Fruit fly (Drosophila melanogaster): ENCODE results near the gene CG9109.

The CG9109 gene

DNA sequence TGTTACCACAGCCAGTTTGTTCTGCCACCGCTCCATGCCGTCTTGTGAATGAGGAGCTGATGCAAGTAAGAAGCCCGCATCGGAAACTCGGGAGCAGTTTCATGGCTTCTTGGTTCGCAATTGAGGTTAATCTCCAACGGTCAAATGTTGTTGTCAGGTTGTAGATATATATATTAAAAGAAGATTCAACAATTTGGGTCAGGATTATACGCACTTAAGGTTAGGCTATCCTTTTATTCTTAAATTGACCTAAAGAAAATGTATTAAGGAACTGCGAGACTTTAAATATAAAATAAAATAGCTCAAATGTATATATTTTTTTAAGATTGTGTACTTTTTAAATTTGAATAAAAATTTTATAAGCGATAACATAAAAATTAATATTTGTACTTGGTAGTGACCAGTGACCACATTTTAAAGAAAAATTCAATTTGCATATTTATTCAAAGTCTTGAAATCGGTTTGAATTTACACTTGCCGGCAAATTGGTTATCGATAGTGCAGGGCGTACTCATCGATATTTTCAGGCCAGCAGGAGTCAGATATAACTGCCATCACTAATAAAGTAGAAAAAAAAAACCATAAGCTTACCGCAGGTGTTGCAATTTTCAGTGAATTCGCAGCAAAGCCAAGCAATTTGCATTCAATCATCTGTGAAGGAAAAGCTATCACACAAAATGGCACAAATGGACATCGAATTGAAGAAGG is 34.5 kb upstream of the CG9109 start, which contains the start of the genes CG9150 and Pfdn1 (continued):
- TF ChIP-seq vvl (GFP tag; IDR thresholded peaks at IDR 0.05), result peak; percentile 87

DNA sequence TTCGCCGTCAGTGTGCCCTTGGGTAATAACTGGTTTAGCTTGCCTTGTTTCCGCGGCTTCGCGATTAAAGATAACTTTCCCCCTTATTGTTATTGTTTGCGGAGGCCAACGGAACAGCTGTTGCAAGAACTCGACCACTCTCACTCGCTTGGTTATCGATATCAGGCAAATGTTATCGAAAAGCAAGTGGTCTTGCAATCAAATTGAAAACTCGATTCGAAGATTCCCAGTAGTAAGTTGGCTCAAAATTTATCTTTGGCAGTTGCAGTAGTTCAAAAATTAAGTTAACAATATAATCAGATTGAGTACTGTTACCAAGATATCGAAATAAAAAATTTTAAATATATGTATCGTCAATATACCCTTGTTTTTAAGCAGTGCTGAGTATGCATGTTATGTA is 31.6 kb upstream of the CG9109 start, which contains the start of the genes Fbw5 and CG9147:
Gene Fbw5, minus strand, starts transcription at position 131 of the 400 bp plus-strand sequence.
Gene CG9147, plus strand, starts transcription at position 175 of the 400 bp plus-strand sequence.
- TF ChIP-seq Hr78 (GFP tag; optimal IDR thresholded peaks at IDR 0.05), result peak in 1 of 2 experiments; percentile 97
- peak; percentile 18; the same call in 1 of the 2 replicates for TF ChIP-seq inv (GFP tag; IDR thresholded peaks at IDR 0.05; ENCODE audit: partially characterized antibody)
- TF ChIP-seq trem (tag; optimal IDR thresholded peaks at IDR 0.05), result peak; percentile 97
- TF ChIP-seq CG15479 (GFP tag; optimal IDR thresholded peaks at IDR 0.05), result peak; percentile 80
- TF ChIP-seq CG3995 (GFP tag; optimal IDR thresholded peaks at IDR 0.05), result peak; percentile 86
- TF ChIP-seq cg (GFP tag; optimal IDR thresholded peaks at IDR 0.05), result peak; percentile 11
- peak; percentile 99 for TF ChIP-seq CG9609 (GFP tag; optimal IDR thresholded peaks at IDR 0.05)
- TF ChIP-seq tll (GFP tag; optimal IDR thresholded peaks at IDR 0.05), result peak in 1 of 2 experiments; percentile 85
- TF ChIP-seq zf30C (GFP tag; optimal IDR thresholded peaks at IDR 0.05), result no peak
- TF ChIP-seq CG13424 (tag; optimal IDR thresholded peaks at IDR 0.05), result peak; percentile 100
- TF ChIP-seq psq (GFP tag; optimal IDR thresholded peaks at IDR 0.05), result peak; percentile 97
- TF ChIP-seq onecut (GFP tag; IDR thresholded peaks at IDR 0.05), result peak; percentile 99
- peak; percentile 93 for TF ChIP-seq CG6765 (GFP tag; optimal IDR thresholded peaks at IDR 0.05)
- peak; percentile 51; the same call in 1 of the 2 replicates for TF ChIP-seq Scr (GFP tag; IDR thresholded peaks at IDR 0.05; ENCODE audit: partially characterized antibody)
- TF ChIP-seq schlank (tag; optimal IDR thresholded peaks at IDR 0.05), result peak; percentile 99
- TF ChIP-seq mirr (GFP tag; optimal IDR thresholded peaks at IDR 0.05), result peak; percentile 97
- peak; percentile 99 for TF ChIP-seq pnt (GFP tag; optimal IDR thresholded peaks at IDR 0.05)
- peak; percentile 96 for TF ChIP-seq CG17612 (GFP tag; IDR thresholded peaks at IDR 0.05)
- TF ChIP-seq CG34422 (GFP tag; IDR thresholded peaks at IDR 0.05), result peak; percentile 99
- peak; percentile 98 for TF ChIP-seq CG3281 (GFP tag; optimal IDR thresholded peaks at IDR 0.05)
- peak; percentile 99 for TF ChIP-seq CG15601 (tag; optimal IDR thresholded peaks at IDR 0.05)
- peak; percentile 100 for TF ChIP-seq CG7556 (GFP tag; optimal IDR thresholded peaks at IDR 0.05)
- TF ChIP-seq croc (GFP tag; conservative IDR thresholded peaks at IDR 0.05), result peak; percentile 99
- peak; percentile 99 for TF ChIP-seq jumu (GFP tag; optimal IDR thresholded peaks at IDR 0.05)
- peak; percentile 100 for TF ChIP-seq Ptx1 (GFP tag; IDR thresholded peaks at IDR 0.05)
- TF ChIP-seq CG6854 (GFP tag; optimal IDR thresholded peaks at IDR 0.05), result peak; percentile 98
- peak; percentile 99 for TF ChIP-seq Gug (GFP tag; IDR thresholded peaks at IDR 0.05)
- peak; percentile 98 for TF ChIP-seq CG12071 (GFP tag; optimal IDR thresholded peaks at IDR 0.05)
- TF ChIP-seq esg (GFP tag; conservative IDR thresholded peaks at IDR 0.05), result peak; percentile 100
- peak; percentile 100 for TF ChIP-seq ken (GFP tag; IDR thresholded peaks at IDR 0.05)
- peak; percentile 88 for TF ChIP-seq Nf-YC (tag; optimal IDR thresholded peaks at IDR 0.05)
- peak; percentile 99 for TF ChIP-seq Optix (GFP tag; IDR thresholded peaks at IDR 0.05)
- TF ChIP-seq Meics (GFP tag; optimal IDR thresholded peaks at IDR 0.05), result peak; percentile 99
- no peak; the same call in 2 of the 3 replicates for TF ChIP-seq Doc3 (GFP tag; IDR thresholded peaks at IDR 0.05; ENCODE audit: partially characterized antibody)
- peak; percentile 99 for TF ChIP-seq CG16863 (GFP tag; optimal IDR thresholded peaks at IDR 0.05)
- TF ChIP-seq Hsf (GFP tag; optimal IDR thresholded peaks at IDR 0.05), result peak; percentile 100
- TF ChIP-seq al (GFP tag; IDR thresholded peaks at IDR 0.05), result peak; percentile 99
- TF ChIP-seq CG11085 (GFP tag; IDR thresholded peaks at IDR 0.05), result peak; percentile 98
- TF ChIP-seq hbn (GFP tag; IDR thresholded peaks at IDR 0.05; ENCODE audit: partially characterized antibody), result 0 out of 2 replicates have a peak, but pooled peaks have one; percentile 51
- peak; percentile 99 for TF ChIP-seq CG33213 (GFP tag; optimal IDR thresholded peaks at IDR 0.05)
- peak; percentile 99 for TF ChIP-seq CG4730 (GFP tag; IDR thresholded peaks at IDR 0.05)
- TF ChIP-seq C15 (GFP tag; IDR thresholded peaks at IDR 0.05), result peak; percentile 98
- peak; percentile 99 for TF ChIP-seq CG10979 (tag; optimal IDR thresholded peaks at IDR 0.05)
- TF ChIP-seq wor (GFP tag; IDR thresholded peaks at IDR 0.05), result peak; percentile 99
- TF ChIP-seq CG13123 (GFP tag; optimal IDR thresholded peaks at IDR 0.05), result peak; percentile 99
- TF ChIP-seq Antp (GFP tag; optimal IDR thresholded peaks at IDR 0.05), result peak; percentile 99
